Worm (Caenorhabditis elegans): Measurements from ENCODE around the gene srw-19.

srw-19 gene

ce11 chrV:15274757-15275156 is 6.4 kb downstream of the srw-19 start, which contains the start of gene srw-16:
TSS of gene srw-16 (minus strand) at chrV:15274857.
- TF ChIP-seq nhr-232 (tag; optimal IDR thresholded peaks at IDR 0.05) (no peak), fax-1 (tag; optimal IDR thresholded peaks at IDR 0.05) (no peak), sdc-2 (tag; optimal IDR thresholded peaks at IDR 0.05) (no peak), Y22D7AL.16 (tag; optimal IDR thresholded peaks at IDR 0.05) (no peak), nhr-11 (tag; optimal IDR thresholded peaks at IDR 0.05) (no peak), ceh-6 (GFP tag; optimal IDR thresholded peaks at IDR 0.05) (no peak), hlh-15 (tag; optimal IDR thresholded peaks at IDR 0.05) (no peak), elt-2 (tag; optimal IDR thresholded peaks at IDR 0.05) (no peak), hlh-13 (GFP tag; optimal IDR thresholded peaks at IDR 0.05) (no peak), nfya-1 (tag; optimal IDR thresholded peaks at IDR 0.05) (no peak), F13H6.1 (tag; optimal IDR thresholded peaks at IDR 0.05) (no peak), tbx-2 (tag; optimal IDR thresholded peaks at IDR 0.05) (no peak), ceh-9 (tag; optimal IDR thresholded peaks at IDR 0.05) (no peak), ceh-19 (GFP tag; optimal IDR thresholded peaks at IDR 0.05) (no peak), sox-2 (GFP tag; IDR thresholded peaks at IDR 0.05) (no peak), tbx-7 (tag; optimal IDR thresholded peaks at IDR 0.05) (no peak), gmeb-2 (tag; optimal IDR thresholded peaks at IDR 0.05) (no peak)

- TF ChIP-seq fkh-10 (GFP tag; optimal IDR thresholded peaks at IDR 0.05) (no peak), ama-1 (optimal IDR thresholded peaks at IDR 0.05) (no peak), hlh-30 (tag; optimal IDR thresholded peaks at IDR 0.05; ENCODE audit: insufficient read depth) (no peak), sdc-2 (tag; optimal IDR thresholded peaks at IDR 0.05) (no peak), pat-9 (tag; optimal IDR thresholded peaks at IDR 0.05) (no peak), fkh-6 (tag; optimal IDR thresholded peaks at IDR 0.05) (no peak), pax-1 (tag; optimal IDR thresholded peaks at IDR 0.05) (no peak), hlh-6 (tag; optimal IDR thresholded peaks at IDR 0.05) (no peak), ttx-3 (tag; optimal IDR thresholded peaks at IDR 0.05) (no peak)
These were observed 8.9 kb downstream of the srw-19 start, which contains the start of gene T10H4.4 for ce11 chrV:15272263-15272662. TSS of gene T10H4.4 (minus strand) at chrV:15272363.

DNA sequence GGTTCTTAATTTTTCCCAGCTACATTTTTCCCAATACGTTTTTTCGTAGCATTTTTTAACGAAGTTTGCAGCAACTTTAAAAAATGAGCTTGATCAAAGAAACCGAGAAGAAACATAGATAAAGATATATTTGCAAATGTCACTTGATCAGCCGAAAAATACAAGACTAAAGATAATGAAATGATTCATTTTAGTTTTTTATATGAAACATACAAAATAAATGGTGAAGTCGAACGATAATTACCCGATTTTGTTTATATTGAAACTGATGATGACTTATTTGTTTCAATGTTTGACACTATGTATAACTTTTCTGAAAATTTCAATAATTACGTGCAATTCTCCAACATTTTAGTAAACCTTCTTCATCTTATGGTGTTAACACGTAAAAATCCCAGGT is 12.9 kb downstream of the srw-19 start, which contains the start of gene srw-22:
Gene srw-22, plus strand, starts transcription at position 301 of the 400 bp plus-strand sequence.
- TF ChIP-seq fkh-10 (GFP tag; optimal IDR thresholded peaks at IDR 0.05) (no peak), elt-4 (tag; optimal IDR thresholded peaks at IDR 0.05) (no peak), K09A11.1 (tag; optimal IDR thresholded peaks at IDR 0.05; ENCODE audit: insufficient read depth) (no peak), fax-1 (tag; optimal IDR thresholded peaks at IDR 0.05) (no peak), ama-1 (optimal IDR thresholded peaks at IDR 0.05) (no peak), unc-42 (tag; optimal IDR thresholded peaks at IDR 0.05) (no peak), ceh-9 (tag; optimal IDR thresholded peaks at IDR 0.05) (no peak), che-1 (tag; optimal IDR thresholded peaks at IDR 0.05) (no peak), ceh-14 (tag; optimal IDR thresholded peaks at IDR 0.05) (no peak), hlh-15 (tag; optimal IDR thresholded peaks at IDR 0.05) (no peak), elt-2 (tag; optimal IDR thresholded peaks at IDR 0.05) (no peak)

DNA sequence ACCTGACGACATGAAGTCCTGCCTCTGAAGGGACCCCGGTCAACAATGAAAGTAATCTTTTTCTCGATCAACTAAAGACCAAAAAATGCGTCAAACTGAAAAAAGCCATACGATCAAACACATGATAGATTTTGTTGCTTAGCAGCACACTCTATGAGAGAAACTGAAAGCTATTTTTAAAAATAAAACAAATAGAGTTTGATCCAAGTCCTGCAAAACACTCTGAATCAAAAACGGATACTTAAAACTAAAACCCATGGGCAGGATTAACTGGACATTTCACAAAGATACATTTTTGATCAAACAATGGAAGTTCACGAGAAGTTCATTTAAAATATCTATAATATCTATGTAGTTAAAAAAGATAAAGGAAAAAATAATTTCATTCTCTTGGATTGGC is 13.8 kb downstream of the srw-19 start, which contains the start of gene T10H4.13:
Gene T10H4.13, minus strand, starts transcription at position 101 of the 400 bp plus-strand sequence.
- TF ChIP-seq ztf-16 (tag; optimal IDR thresholded peaks at IDR 0.05) (no peak), elt-2 (tag; optimal IDR thresholded peaks at IDR 0.05) (no peak), hlh-8 (tag; optimal IDR thresholded peaks at IDR 0.05) (no peak), ceh-2 (tag; optimal IDR thresholded peaks at IDR 0.05) (no peak), ceh-45 (GFP tag; IDR thresholded peaks at IDR 0.05) (no peak), hlh-6 (tag; optimal IDR thresholded peaks at IDR 0.05) (no peak), ama-1 (optimal IDR thresholded peaks at IDR 0.05) (no peak), K09A11.1 (tag; optimal IDR thresholded peaks at IDR 0.05; ENCODE audit: insufficient read depth) (no peak), ceh-48 (tag; optimal IDR thresholded peaks at IDR 0.05) (no peak), tbx-2 (tag; optimal IDR thresholded peaks at IDR 0.05) (no peak), tbx-7 (tag; optimal IDR thresholded peaks at IDR 0.05) (no peak), fkh-10 (GFP tag; optimal IDR thresholded peaks at IDR 0.05) (no peak), F13H6.1 (tag; optimal IDR thresholded peaks at IDR 0.05) (no peak), ceh-6 (GFP tag; optimal IDR thresholded peaks at IDR 0.05) (no peak), K02D7.2 (tag; optimal IDR thresholded peaks at IDR 0.05) (no peak)

Data from whole organism, late embryonic.